Worm (Caenorhabditis elegans) whole organism, early embryonic: ENCODE data around the gene F43C11.10.

ENCODE experiments used
- ama-1 ChIP-seq: fragments of 150-350 bp; optimal IDR thresholded peaks from 2 replicates; lab custom pipeline; 2014
- tbx-37 ChIP-seq: fragments of 200-800 bp; sonication (Bioruptor generic); conservative IDR thresholded peaks from 2 replicates; pipeline ENCODE4 v1.3.6; 2022; ENCODE audit warnings: missing genetic modification reagents, missing genetic modification characterization, missing compliant biosample characterization

DNA sequence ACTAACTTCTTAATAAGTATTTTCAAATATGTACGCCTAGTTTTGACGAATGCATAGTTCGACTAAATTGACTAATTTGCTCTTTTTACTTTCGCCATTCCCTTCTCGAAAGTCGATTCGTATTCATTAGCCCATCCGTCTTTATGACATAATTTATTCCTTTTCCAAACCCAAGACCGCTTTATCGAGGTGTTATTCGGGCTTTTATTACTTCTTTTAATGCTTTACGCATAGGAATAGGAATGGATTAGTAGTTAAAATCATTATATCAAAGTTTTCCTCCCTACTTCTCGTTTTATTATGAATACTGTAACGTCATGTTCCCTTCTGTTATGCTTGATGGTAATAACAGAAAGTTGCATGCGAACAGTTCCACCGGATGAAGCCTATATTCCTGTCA, 22.5 kb upstream of the F43C11.10 start, which contains the start of gene F16G10.2:
- TF ChIP-seq ama-1 (lab: Kevin White, UChicago) (no peak), tbx-37 (GFP tag; lab: Robert Waterston, UW) (no peak)
